Worm (Caenorhabditis elegans) whole organism, L3 larva: ENCODE measurements around the gene Y75B8A.37.

Experiments used
- R02D3.7 ChIP-seq: fragments of 150-350 bp; optimal IDR thresholded peaks from 2 replicates; lab custom pipeline; 2014; ENCODE audit warnings: missing biosample characterization, missing genetic modification characterization
- ama-1 ChIP-seq: fragments of 150-350 bp; optimal IDR thresholded peaks from 2 replicates; lab custom pipeline; 2018
- ceh-9 ChIP-seq: sonication (generic microtip); optimal IDR thresholded peaks from 2 replicates; lab custom pipeline; 2018; ENCODE audit warnings: missing biosample characterization, missing genetic modification characterization
- sea-2 ChIP-seq: fragments of 150-350 bp; sonication (generic microtip); optimal IDR thresholded peaks from 4 replicates; lab custom pipeline; 2014; ENCODE audit warnings: missing biosample characterization, missing genetic modification reagents, missing genetic modification characterization
- snpc-4 ChIP-seq: fragments of 150-350 bp; optimal IDR thresholded peaks from 2 replicates; lab custom pipeline; 2014; ENCODE audit warnings: missing biosample characterization, missing genetic modification characterization
- unc-62 ChIP-seq: fragments of 150-350 bp; sonication (generic microtip); optimal IDR thresholded peaks from 4 replicates; lab custom pipeline; 2014; ENCODE audit warnings: missing biosample characterization, missing genetic modification reagents, missing genetic modification characterization
- zag-1 ChIP-seq: fragments of 150-350 bp; optimal IDR thresholded peaks from 2 replicates; lab custom pipeline; 2014; ENCODE audit warnings: missing biosample characterization, missing genetic modification characterization

DNA sequence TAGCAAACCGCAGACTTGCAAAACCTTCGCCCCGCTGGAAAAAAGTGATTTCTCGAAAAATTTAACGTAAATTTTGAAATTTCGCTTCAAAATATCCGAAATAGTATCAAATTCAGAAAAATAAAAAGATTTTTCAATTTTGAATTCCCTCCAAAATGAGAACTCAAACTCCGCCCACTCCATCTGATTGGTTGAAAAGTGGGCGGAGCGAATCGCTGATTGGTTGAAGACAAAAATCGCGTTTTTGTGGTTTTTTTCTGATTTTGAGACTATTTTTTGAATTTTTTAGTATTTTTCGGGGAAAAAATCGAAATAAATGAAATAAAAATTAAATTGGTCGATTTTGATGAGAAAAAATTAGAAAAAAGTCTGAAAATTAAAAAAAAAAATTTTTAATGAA is 33.7 kb downstream of the Y75B8A.37 start:
- TF ChIP-seq unc-62 (GFP tag; lab: Kevin White, UChicago): no peak
- TF ChIP-seq ama-1 (lab: Kevin White, UChicago): no peak
- no peak for TF ChIP-seq ceh-9 (tag; lab: Kevin White, UChicago)
- TF ChIP-seq R02D3.7 (tag; lab: Kevin White, UChicago): no peak
- no peak for TF ChIP-seq snpc-4 (tag; lab: Kevin White, UChicago)
- no peak for TF ChIP-seq zag-1
- no peak for TF ChIP-seq sea-2 (GFP tag; lab: Kevin White, UChicago)
